Fruit fly (Drosophila melanogaster) Kc167 (cell line): ENCODE measurements around the gene Ocrl.

Experiments
- Myc ChIP-seq: fragments of >200 bp; optimal IDR thresholded peaks from 2 replicates; lab custom pipeline; 2017; ENCODE audit warnings: missing external identifiers
- Sin3A ChIP-seq: fragments of >200 bp; optimal IDR thresholded peaks from 2 replicates; lab custom pipeline; 2018; ENCODE audit warnings: missing external identifiers
- h ChIP-seq: fragments of >200 bp; optimal IDR thresholded peaks from 3 replicates; lab custom pipeline; 2018; ENCODE audit warnings: missing external identifiers
- insv ChIP-seq: fragments of >200 bp; optimal IDR thresholded peaks from 3 replicates; lab custom pipeline; 2018; ENCODE audit warnings: missing external identifiers
- psq ChIP-seq: fragments of >200 bp; optimal IDR thresholded peaks from 2 replicates; lab custom pipeline; 2017; ENCODE audit warnings: missing external identifiers
- ttk ChIP-seq: sonication (Bioruptor generic); optimal IDR thresholded peaks from 2 replicates; lab custom pipeline; 2017; ENCODE audit warnings: missing external identifiers

Ocrl gene

DNA sequence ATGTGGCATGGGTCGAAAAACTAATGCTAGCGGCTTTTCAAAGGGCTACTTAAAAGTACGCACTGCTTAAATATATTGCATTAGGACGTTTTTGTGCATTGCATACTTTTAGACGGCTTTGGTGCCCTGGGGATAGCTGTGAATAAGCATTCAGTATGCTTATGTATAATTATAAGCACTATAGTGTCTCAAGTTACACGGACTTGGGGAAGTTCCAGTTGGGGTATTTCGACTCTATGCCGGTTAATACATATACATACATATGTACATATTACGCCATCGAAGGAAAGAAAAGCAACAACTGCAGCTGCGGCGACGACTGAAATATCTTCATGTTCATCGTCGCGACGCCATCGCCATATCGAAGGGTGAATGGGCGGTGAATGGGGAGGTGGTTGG, 40.4 kb downstream of the Ocrl start:
- TF ChIP-seq ttk = no peak
- TF ChIP-seq psq (lab: Kevin White, UChicago) = no peak
- no peak for TF ChIP-seq insv (lab: Kevin White, UChicago)
- no peak for TF ChIP-seq Sin3A (lab: Kevin White, UChicago)
- no peak for TF ChIP-seq Myc (lab: Kevin White, UChicago)
- TF ChIP-seq h (lab: Kevin White, UChicago) = no peak

DNA sequence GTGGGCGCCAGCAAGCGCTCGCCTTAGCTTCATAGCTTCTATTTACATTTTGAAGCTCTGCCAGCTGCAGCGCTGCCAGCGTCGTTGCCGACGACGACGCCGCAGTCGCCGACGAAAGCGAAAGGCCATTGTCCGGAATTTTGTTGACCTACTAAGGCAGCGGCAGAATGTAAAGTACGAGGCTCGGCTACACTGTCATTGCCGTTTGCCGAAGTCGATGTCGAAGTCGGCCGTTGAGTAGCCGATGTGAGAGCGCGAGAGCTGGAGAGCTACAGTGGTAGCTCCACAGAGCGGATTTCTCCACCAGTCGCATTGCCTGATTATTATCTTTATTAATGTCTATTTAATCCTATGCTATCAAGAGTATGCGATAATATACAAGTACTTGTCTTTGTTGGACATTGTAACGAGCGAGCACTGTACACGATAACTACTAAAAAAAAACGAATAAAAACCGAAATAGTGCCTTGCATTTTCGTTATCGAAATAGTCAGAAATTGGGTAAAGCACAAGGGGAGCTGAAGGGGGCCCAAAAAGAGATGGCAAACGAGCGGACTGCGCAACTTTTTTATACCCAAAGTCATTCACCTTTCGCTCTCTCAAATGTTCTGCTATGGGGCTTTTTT, 40.9 kb downstream of the Ocrl start:
- TF ChIP-seq insv (lab: Kevin White, UChicago) (no peak), ttk (no peak), psq (lab: Kevin White, UChicago) (no peak), Sin3A (lab: Kevin White, UChicago) (no peak), Myc (lab: Kevin White, UChicago) (no peak), h (lab: Kevin White, UChicago) (no peak)

- TF ChIP-seq Sin3A (lab: Kevin White, UChicago) = no peak
- no peak for TF ChIP-seq psq (lab: Kevin White, UChicago)
- no peak for TF ChIP-seq h (lab: Kevin White, UChicago)
- no peak for TF ChIP-seq Myc (lab: Kevin White, UChicago)
- TF ChIP-seq ttk = no peak
- no peak for TF ChIP-seq insv (lab: Kevin White, UChicago)
These were observed 41.9 kb downstream of the Ocrl start for dm6 chrX:1964409-1965345.

DNA sequence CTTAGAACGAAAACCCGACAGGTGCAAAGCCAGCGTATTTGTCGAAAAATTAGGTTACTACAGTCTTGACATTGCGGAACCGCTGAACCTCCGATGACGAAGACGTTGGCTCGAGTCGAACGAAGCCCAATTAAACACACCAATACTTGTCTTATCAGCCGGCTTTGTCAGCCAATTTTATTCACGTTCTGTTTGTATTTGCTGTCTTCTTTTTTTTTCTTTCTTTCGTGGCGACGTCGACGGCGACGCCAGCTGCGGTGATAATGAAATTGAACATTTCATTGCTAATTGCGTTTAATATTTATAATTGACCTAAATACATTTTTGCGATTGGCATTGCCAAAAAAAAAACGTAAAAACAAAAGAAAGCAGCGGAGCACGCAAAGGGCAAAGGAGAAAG, 42.7 kb downstream of the Ocrl start:
- TF ChIP-seq ttk = no peak
- no peak for TF ChIP-seq h (lab: Kevin White, UChicago)
- TF ChIP-seq psq (lab: Kevin White, UChicago) = no peak
- TF ChIP-seq Myc (lab: Kevin White, UChicago) = no peak
- no peak for TF ChIP-seq Sin3A (lab: Kevin White, UChicago)
- no peak for TF ChIP-seq insv (lab: Kevin White, UChicago)

- TF ChIP-seq Myc (lab: Kevin White, UChicago) (no peak), Sin3A (lab: Kevin White, UChicago) (no peak), insv (lab: Kevin White, UChicago) (no peak), psq (lab: Kevin White, UChicago) (no peak), ttk (no peak), h (lab: Kevin White, UChicago) (no peak)
These were observed 43.4 kb downstream of the Ocrl start for dm6 chrX:1965979-1966778.

DNA sequence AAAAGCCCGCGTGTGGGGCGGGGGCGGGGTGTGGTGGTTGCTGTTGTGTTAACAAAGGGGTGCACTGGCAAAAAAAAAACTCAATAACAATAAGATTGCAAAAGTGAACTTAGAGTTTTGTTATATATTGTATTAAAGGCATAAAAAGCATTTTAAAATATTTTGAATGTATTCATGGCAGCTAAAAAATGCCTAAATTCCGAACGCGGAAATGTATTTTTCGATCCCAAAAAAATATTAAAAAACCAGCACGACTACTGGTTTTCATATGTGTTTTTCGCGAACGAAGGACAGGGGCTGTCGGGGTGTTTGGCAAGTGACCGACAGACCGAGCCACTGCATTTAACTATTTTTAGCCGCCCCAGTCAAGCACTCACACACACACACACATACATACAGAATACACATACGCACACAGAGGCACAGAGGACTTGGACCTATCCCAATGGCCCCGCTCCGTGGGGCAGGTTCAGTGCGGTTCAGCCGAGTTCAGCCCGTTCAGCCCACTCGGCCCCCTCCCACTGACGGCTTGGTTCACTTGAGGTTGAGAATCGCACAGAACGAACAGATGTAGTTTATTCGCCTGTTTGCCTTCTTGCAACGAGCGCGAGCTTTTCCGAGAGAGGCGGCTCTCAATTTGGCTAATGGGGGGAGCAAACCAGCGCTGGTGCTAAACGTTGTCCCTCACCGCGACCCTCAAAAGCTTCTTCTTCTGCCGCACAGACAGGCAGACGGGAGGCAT, 44.2 kb downstream of the Ocrl start:
- TF ChIP-seq Sin3A (lab: Kevin White, UChicago) (no peak), h (lab: Kevin White, UChicago) (no peak), insv (lab: Kevin White, UChicago) (no peak), ttk (no peak), psq (lab: Kevin White, UChicago) (no peak)

DNA sequence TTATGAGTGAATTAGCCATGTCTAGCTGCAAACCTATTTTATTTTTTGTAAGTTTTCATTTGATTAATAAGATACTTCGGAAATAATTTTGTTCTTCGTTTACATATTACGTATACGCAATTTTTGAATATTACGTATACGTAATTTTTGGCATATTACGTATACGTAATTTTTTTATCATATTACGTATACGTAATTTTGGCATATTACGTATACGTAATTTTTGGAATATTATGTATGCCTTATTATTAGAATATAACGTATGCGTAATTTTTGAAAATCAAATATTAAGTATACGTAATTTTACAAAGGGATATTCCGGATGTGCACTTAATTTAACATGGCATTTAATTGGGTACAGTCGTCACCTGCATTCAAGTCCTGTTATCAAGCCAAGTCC, 45.4 kb downstream of the Ocrl start:
- no peak for TF ChIP-seq Myc (lab: Kevin White, UChicago)
- no peak for TF ChIP-seq insv (lab: Kevin White, UChicago)
- TF ChIP-seq psq (lab: Kevin White, UChicago) = no peak
- TF ChIP-seq h (lab: Kevin White, UChicago) = no peak
- no peak for TF ChIP-seq Sin3A (lab: Kevin White, UChicago)
- no peak for TF ChIP-seq ttk

DNA sequence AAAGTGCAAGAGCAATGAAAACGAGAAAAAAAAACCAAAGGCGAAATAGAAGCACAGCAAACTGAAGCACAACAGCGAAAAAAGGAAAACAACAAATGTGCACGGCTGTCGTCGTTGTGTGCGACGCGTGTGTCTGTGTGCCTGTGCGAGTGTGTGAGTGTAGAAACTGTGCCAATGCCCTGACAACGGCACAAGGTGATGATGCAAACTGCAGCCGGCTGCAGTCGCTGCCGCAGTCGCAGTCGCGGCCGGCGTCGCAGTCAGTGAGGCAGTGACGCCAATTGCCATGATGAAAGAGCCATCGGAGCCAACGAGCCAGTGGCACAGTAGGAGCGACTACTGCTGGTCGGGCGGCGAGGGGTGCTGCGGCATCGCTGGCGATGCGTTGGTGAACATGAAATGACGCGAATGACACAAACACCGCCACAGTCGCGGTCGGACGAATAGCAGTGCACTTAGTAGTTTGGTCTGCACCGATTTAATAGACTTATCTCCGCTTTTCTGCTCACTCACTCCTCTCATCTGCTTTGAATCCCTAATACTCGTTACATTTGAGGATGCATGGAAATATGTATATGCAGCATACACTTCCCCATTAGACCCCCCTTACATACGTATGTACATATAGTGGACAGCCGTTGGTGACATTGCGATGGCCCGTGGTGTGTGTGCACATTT, 45.9 kb downstream of the Ocrl start:
- TF ChIP-seq psq (lab: Kevin White, UChicago) (no peak), Sin3A (lab: Kevin White, UChicago) (no peak), Myc (lab: Kevin White, UChicago) (no peak), ttk (no peak), h (lab: Kevin White, UChicago) (no peak), insv (lab: Kevin White, UChicago) (no peak)

dm6 chrX:1969775-1970574, 47.2 kb downstream of the Ocrl start:
- TF ChIP-seq psq (lab: Kevin White, UChicago) (no peak), Sin3A (lab: Kevin White, UChicago) (no peak), h (lab: Kevin White, UChicago) (no peak), ttk (no peak), insv (lab: Kevin White, UChicago) (no peak), Myc (lab: Kevin White, UChicago) (no peak)
